Worm (Caenorhabditis elegans) whole organism, mixed stage, embryonic: ENCODE data around the gene dmsr-13.

Experiments used
- blmp-1 ChIP-seq: fragments of 150-350 bp; optimal IDR thresholded peaks from 2 replicates; lab custom pipeline; 2014; ENCODE audit warnings: missing biosample characterization, missing genetic modification characterization
- lin-32 ChIP-seq: fragments of 200-800 bp; sonication (Bioruptor generic); optimal IDR thresholded peaks from 2 replicates; lab custom pipeline; 2018; ENCODE audit warnings: mild to moderate bottlenecking, missing genetic modification characterization, missing compliant biosample characterization
- lsy-2 ChIP-seq: fragments of 150-350 bp; optimal IDR thresholded peaks from 2 replicates; lab custom pipeline; 2014; ENCODE audit warnings: missing biosample characterization, missing genetic modification characterization
- nhr-12 ChIP-seq: fragments of 150-350 bp; optimal IDR thresholded peaks from 2 replicates; lab custom pipeline; 2014; ENCODE audit warnings: missing biosample characterization, missing genetic modification characterization
- nhr-237 ChIP-seq: fragments of 150-350 bp; optimal IDR thresholded peaks from 2 replicates; lab custom pipeline; 2014; ENCODE audit warnings: missing biosample characterization, missing genetic modification characterization
- nhr-76 ChIP-seq: sonication (generic microtip); optimal IDR thresholded peaks from 2 replicates; lab custom pipeline; 2017; ENCODE audit warnings: missing biosample characterization, missing genetic modification characterization
- pha-4 ChIP-seq: fragments of 150-350 bp; optimal IDR thresholded peaks from 2 replicates; lab custom pipeline; 2018; ENCODE audit warnings: missing biosample characterization, missing genetic modification reagents, missing genetic modification characterization
- snpc-4 ChIP-seq: fragments of 150-350 bp; optimal IDR thresholded peaks from 2 replicates; lab custom pipeline; 2014; ENCODE audit warnings: missing biosample characterization, missing genetic modification characterization
- ztf-11 ChIP-seq: fragments of 150-350 bp; optimal IDR thresholded peaks from 2 replicates; lab custom pipeline; 2014; ENCODE audit warnings: missing biosample characterization, missing genetic modification characterization

DNA sequence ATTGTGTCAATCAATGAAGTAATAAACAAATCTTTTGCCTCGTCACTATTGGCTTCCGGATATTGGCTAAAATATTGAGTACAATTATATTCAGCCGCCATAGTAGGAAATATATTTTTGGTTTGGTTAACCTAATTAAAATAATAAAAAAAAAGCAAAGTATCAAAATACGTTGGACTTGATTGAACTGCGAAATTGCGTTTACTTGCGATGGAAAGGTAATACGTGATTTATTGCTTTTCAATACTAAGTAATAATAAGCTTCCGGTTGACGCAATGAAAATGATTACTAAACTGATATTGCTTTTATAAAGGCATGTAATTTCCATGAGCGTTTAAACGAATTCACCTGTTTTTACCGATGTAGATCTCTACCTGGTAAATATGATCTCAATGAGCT, 20.1 kb downstream of the dmsr-13 start, which contains the start of gene dmsr-9:
- no peak for TF ChIP-seq pha-4
- TF ChIP-seq ztf-11: no peak
- TF ChIP-seq nhr-12 (tag; lab: Kevin White, UChicago): no peak
- TF ChIP-seq nhr-237 (tag; lab: Kevin White, UChicago): no peak
- TF ChIP-seq lsy-2 (tag; lab: Kevin White, UChicago): no peak
- TF ChIP-seq blmp-1 (tag; lab: Kevin White, UChicago): no peak
- no peak for TF ChIP-seq lin-32 (GFP tag; lab: Kevin White, UChicago)
- no peak for TF ChIP-seq snpc-4 (tag; lab: Kevin White, UChicago)
- TF ChIP-seq nhr-76: no peak
